Worm (Caenorhabditis elegans): Measurements from ENCODE around the gene C08F11.17.

C08F11.17 gene

DNA sequence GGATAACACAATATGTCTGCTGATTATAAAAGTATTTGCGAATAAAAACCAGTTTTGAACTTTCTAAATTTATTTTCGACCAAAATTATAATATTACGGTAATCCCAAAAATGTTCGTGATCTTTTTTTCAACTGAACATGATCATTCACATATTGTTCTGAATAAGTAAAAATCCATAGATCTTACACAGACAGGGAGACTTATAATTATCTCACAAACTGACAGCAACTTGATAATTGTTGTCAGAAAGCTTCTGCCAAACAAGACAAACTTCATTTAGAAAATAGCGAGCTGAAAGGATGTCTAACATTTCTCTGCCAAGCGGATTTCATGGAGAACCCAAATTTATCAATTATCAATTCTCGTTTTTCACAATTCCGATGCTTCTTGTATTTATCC lies 23.7 kb downstream of the C08F11.17 start, which contains the start of gene sru-21:
TSS of gene sru-21 (plus strand) at position 301 of the 400 bp plus-strand sequence.
- TF ChIP-seq cebp-2 (GFP tag; IDR thresholded peaks at IDR 0.05) (no peak), repo-1 (tag; optimal IDR thresholded peaks at IDR 0.05) (no peak), athp-1 (tag; optimal IDR thresholded peaks at IDR 0.05) (no peak), lin-26 (GFP tag; IDR thresholded peaks at IDR 0.05) (no peak), madf-3 (GFP tag; IDR thresholded peaks at IDR 0.05) (no peak), K12H6.12 (tag; optimal IDR thresholded peaks at IDR 0.05) (no peak)

DNA sequence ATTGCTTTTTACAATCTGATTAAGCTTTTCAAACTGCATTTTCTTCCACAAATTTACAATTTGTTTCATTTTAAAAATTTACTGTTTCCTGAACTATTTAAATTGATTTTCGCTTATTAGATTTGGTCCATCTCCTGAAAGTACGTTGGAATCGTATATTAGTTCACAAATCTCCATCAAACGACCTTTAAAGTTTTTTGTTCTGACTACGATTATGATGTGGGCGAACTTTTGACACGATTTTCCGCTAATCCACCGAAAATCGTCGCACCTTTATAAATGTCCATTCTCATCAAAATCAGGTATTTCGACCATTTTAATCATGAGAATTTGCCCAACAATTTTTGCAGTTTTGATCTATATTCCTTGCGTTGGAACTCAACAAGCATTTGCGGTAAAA lies 26.6 kb downstream of the C08F11.17 start, which contains the start of gene C08F11.1:
TSS of gene C08F11.1 (plus strand) at position 301 of the 400 bp plus-strand sequence.
- no peak for TF ChIP-seq snpc-4 (GFP tag; optimal IDR thresholded peaks at IDR 0.05)
- peak in 1 of 4 experiments; percentile 29 for TF ChIP-seq snpc-4 (tag; optimal IDR thresholded peaks at IDR 0.05)
- TF ChIP-seq dpl-1 (GFP tag; optimal IDR thresholded peaks at IDR 0.05), result no peak

DNA sequence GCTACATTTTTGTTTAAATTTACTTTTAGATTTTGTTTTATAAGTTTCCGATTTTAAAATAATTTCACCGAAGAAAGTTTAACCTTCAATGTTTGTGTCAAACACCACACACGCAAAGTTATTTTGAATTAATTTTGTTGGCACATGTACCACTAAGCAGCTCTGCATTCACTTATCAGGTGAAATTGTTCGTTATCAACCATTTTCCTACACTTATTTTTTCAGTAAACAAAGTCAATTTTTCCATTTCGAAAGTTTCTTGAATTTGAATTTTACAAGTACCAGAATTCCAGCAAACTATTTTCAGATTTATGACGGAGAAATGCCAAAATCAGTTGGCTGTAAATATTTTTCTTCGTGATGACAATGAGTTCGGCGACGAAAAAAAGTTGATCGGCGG lies 30.9 kb downstream of the C08F11.17 start, which contains the start of gene C08F11.3:
TSS of gene C08F11.3 (plus strand) at position 301 of the 400 bp plus-strand sequence.
- no peak for TF ChIP-seq rec-8 (tag; optimal IDR thresholded peaks at IDR 0.05)
- TF ChIP-seq C06A6.2 (GFP tag; conservative IDR thresholded peaks at IDR 0.05), result no peak
- no peak for TF ChIP-seq lir-1 (GFP tag; conservative IDR thresholded peaks at IDR 0.05)
- no peak for TF ChIP-seq egl-18 (GFP tag; IDR thresholded peaks at IDR 0.05)
- TF ChIP-seq egrh-3 (GFP tag; IDR thresholded peaks at IDR 0.05), result no peak
- no peak for TF ChIP-seq pha-4 (tag; optimal IDR thresholded peaks at IDR 0.05)
- TF ChIP-seq repo-1 (tag; optimal IDR thresholded peaks at IDR 0.05), result no peak
- TF ChIP-seq Y67H2A.10 (GFP tag; conservative IDR thresholded peaks at IDR 0.05), result no peak
- TF ChIP-seq sdz-38 (tag; optimal IDR thresholded peaks at IDR 0.05), result no peak
- no peak for TF ChIP-seq zfh-2 (GFP tag; conservative IDR thresholded peaks at IDR 0.05)
- TF ChIP-seq attf-5 (GFP tag; optimal IDR thresholded peaks at IDR 0.05), result no peak
- no peak for TF ChIP-seq nhr-27 (tag; optimal IDR thresholded peaks at IDR 0.05)
- TF ChIP-seq tbp1 (GFP tag; optimal IDR thresholded peaks at IDR 0.05), result no peak
- TF ChIP-seq xnd-1 (tag; optimal IDR thresholded peaks at IDR 0.05), result no peak
- TF ChIP-seq madf-10 (tag; optimal IDR thresholded peaks at IDR 0.05), result no peak
- TF ChIP-seq aptf-2 (GFP tag; conservative IDR thresholded peaks at IDR 0.05), result no peak
- no peak for TF ChIP-seq rpc-1 (optimal IDR thresholded peaks at IDR 0.05)
- TF ChIP-seq rpc-1 (tag; optimal IDR thresholded peaks at IDR 0.05), result no peak
- TF ChIP-seq akir-1 (GFP tag; optimal IDR thresholded peaks at IDR 0.05), result no peak
- no peak for TF ChIP-seq F23B12.7 (tag; optimal IDR thresholded peaks at IDR 0.05; ENCODE audit: insufficient read depth)

DNA sequence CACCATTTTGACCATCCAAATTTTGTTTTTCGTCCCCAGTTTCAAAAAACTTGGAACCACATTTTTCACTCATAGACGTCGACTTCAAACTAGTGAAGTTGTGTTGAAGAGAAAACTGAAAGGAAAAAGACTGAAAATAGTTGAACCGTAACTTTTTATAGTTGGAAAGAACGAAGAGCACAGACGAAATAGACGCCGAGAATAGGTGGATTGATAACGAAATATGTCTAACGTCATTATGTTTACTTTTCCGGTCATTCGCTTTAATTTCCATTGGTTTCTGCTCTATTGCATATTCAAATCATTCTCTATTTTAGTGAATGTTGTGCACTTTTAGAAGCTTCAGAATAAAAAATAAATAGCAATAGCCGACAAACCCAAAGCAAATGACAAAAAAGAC lies 40.4 kb downstream of the C08F11.17 start, which contains the start of gene C08F11.13:
TSS of gene C08F11.13 (minus strand) at position 138 of the 400 bp plus-strand sequence.
- TF ChIP-seq madf-8 (GFP tag; conservative IDR thresholded peaks at IDR 0.05), result no peak
- TF ChIP-seq nhr-80 (tag; optimal IDR thresholded peaks at IDR 0.05), result peak; percentile 26

DNA sequence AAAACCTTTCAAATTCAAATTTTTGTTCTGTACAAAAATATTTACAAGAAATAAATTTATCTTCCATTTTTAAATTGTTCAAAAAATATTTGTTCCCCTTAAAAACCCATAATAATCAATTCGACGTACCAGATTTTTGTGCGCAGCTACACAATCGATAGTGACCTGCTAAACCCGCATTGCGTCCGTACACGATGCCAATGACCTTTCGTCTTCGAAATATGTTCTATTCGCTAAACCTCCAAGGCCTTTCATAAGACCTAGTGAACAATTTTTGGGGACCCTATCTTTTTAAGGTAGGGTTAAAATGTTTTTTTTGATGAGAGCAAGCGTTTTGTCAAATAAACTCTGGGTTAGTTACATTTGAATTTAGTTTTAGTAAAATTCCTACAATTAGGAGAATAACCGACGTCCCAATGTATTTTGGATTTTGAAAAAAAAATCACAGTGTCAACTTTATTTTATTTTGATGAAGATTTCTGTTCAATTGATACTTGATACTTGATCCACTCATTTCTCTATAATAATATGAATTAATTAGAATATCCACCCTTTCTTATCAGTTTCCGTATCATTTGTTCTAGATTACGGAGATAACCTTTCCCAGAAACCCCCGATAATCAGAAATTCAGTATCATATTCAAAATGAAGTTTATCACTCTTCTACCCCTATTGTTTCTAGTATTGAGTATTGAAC lies 48.0 kb downstream of the C08F11.17 start, which contains the start of gene Y45F10B.59:
TSS of gene Y45F10B.59 (plus strand) at position 647 of the 697 bp plus-strand sequence.
- TF ChIP-seq ekl-4 (GFP tag; IDR thresholded peaks at IDR 0.05) (0 out of 2 replicates have a peak, but pooled peaks have one; percentile 35), hmg-1.2 (GFP tag; IDR thresholded peaks at IDR 0.05) (peak; percentile 97), attf-6 (GFP tag; IDR thresholded peaks at IDR 0.05) (peak; percentile 94), let-526 (GFP tag; IDR thresholded peaks at IDR 0.05) (no peak), madf-6 (GFP tag; IDR thresholded peaks at IDR 0.05) (peak; percentile 65; the same call in 1 of the 2 replicates), D2030.7 (GFP tag; IDR thresholded peaks at IDR 0.05) (peak; percentile 57), F23B12.7 (tag; optimal IDR thresholded peaks at IDR 0.05; ENCODE audit: insufficient read depth) (no peak), snpc-1.1 (tag; optimal IDR thresholded peaks at IDR 0.05; ENCODE audit: insufficient read depth) (peak; percentile 93), snpc-4 (GFP tag; optimal IDR thresholded peaks at IDR 0.05) (peak; percentile 92), snpc-4 (tag; optimal IDR thresholded peaks at IDR 0.05) (peak; percentile 90 to 94 (median 92)), mes-4 (tag; optimal IDR thresholded peaks at IDR 0.05) (no peak), rcor-1 (GFP tag; IDR thresholded peaks at IDR 0.05) (0 out of 2 replicates have a peak, but pooled peaks have one; percentile 16), snpc-1.3 (tag; optimal IDR thresholded peaks at IDR 0.05; ENCODE audit: insufficient read depth) (peak; percentile 81), hmg-20 (GFP tag; IDR thresholded peaks at IDR 0.05) (no peak), tbp1 (GFP tag; optimal IDR thresholded peaks at IDR 0.05) (peak; percentile 68)

Measured in whole organism, young adult.